Fruit fly (Drosophila melanogaster) whole organism, embryonic: Measurements from ENCODE around the gene CG10445.

Source experiments
- Abd-B ChIP-seq: fragments of 200-800 bp; sonication (Bioruptor generic); optimal IDR thresholded peaks from 2 replicates; lab custom pipeline; 2018; ENCODE audit warnings: missing biosample characterization, mild to moderate bottlenecking, missing genetic modification characterization, moderate library complexity
- Antp ChIP-seq: fragments of 200-800 bp; sonication (Bioruptor generic); optimal IDR thresholded peaks from 3 replicates; lab custom pipeline; 2016; ENCODE audit warnings: missing biosample characterization, missing genetic modification characterization
- Awh ChIP-seq: fragments of 200-800 bp; sonication (Bioruptor generic); IDR thresholded peaks from 2 replicates; pipeline ENCODE4, ENCODE4 v1.3.6; 2022; ENCODE audit warnings: missing biosample characterization, missing genetic modification characterization
- CG10321 ChIP-seq: fragments of 200-800 bp; sonication (Bioruptor generic); IDR thresholded peaks from 2 replicates; pipeline ENCODE4 v1.3.6; 2022; ENCODE audit warnings: missing biosample characterization, missing genetic modification characterization
- CG10366 ChIP-seq: fragments of 200-800 bp; sonication (Bioruptor generic); IDR thresholded peaks from 2 replicates; pipeline ENCODE4 v1.3.6; 2022; ENCODE audit warnings: missing biosample characterization, missing genetic modification characterization
- CG11695 ChIP-seq: fragments of 200-800 bp; sonication (Bioruptor generic); IDR thresholded peaks from 3 replicates; pipeline ENCODE4 v1.3.6; 2022; ENCODE audit warnings: missing biosample characterization, missing genetic modification characterization
- CG13296 ChIP-seq: fragments of 200-800 bp; sonication (Bioruptor generic); optimal IDR thresholded peaks from 3 replicates; lab custom pipeline; 2018; ENCODE audit warnings: missing biosample characterization, mild to moderate bottlenecking, missing genetic modification characterization
- CG15514 ChIP-seq: fragments of 200-800 bp; sonication (Bioruptor generic); optimal IDR thresholded peaks from 3 replicates; lab custom pipeline; 2017; ENCODE audit warnings: missing biosample characterization, missing genetic modification characterization, mild to moderate bottlenecking, moderate library complexity, missing genetic modification reagents
- CG17612 ChIP-seq: fragments of 200-800 bp; sonication (Bioruptor generic); IDR thresholded peaks from 2 replicates; pipeline ENCODE4 v1.3.6; 2022; ENCODE audit warnings: missing biosample characterization, missing genetic modification characterization
- CG42726 ChIP-seq: fragments of 200-800 bp; sonication (Bioruptor generic); IDR thresholded peaks from 2 replicates; pipeline ENCODE4 v1.3.6; 2022; ENCODE audit warnings: missing biosample characterization, missing genetic modification characterization; ENCODE audit not compliant: partially characterized antibody
- CG4360 ChIP-seq: fragments of 200-800 bp; sonication (Bioruptor generic); IDR thresholded peaks from 2 replicates; pipeline ENCODE4 v1.3.6; 2022; ENCODE audit warnings: missing biosample characterization, missing genetic modification characterization
- CG4707 ChIP-seq: fragments of 200-800 bp; sonication (Bioruptor generic); optimal IDR thresholded peaks from 2 replicates; lab custom pipeline; 2018; ENCODE audit warnings: missing biosample characterization, mild to moderate bottlenecking, missing genetic modification characterization, moderate library complexity
- CG5953 ChIP-seq: fragments of 200-800 bp; sonication (Bioruptor generic); IDR thresholded peaks from 2 replicates; pipeline ENCODE4 v1.3.6; 2022; ENCODE audit warnings: missing biosample characterization, missing genetic modification characterization
- CG6791 ChIP-seq: fragments of 200-800 bp; sonication (Bioruptor generic); IDR thresholded peaks from 3 replicates; pipeline ENCODE4 v1.3.6; 2022; ENCODE audit warnings: missing biosample characterization, missing genetic modification characterization; ENCODE audit not compliant: partially characterized antibody
- CG7987 ChIP-seq: fragments of 200-800 bp; sonication (Bioruptor generic); optimal IDR thresholded peaks from 2 replicates; lab custom pipeline; 2018; ENCODE audit warnings: missing biosample characterization, mild to moderate bottlenecking, missing genetic modification characterization, moderate library complexity
- CG8089 ChIP-seq: fragments of 200-800 bp; sonication (Bioruptor generic); optimal IDR thresholded peaks from 3 replicates; lab custom pipeline; 2016; ENCODE audit warnings: missing biosample characterization, missing genetic modification characterization
- Camta ChIP-seq: fragments of 200-800 bp; sonication (Bioruptor generic); optimal IDR thresholded peaks from 2 replicates; lab custom pipeline; 2016; ENCODE audit warnings: missing biosample characterization, missing genetic modification characterization
- CoRest ChIP-seq: fragments of 200-800 bp; sonication (Bioruptor generic); optimal IDR thresholded peaks from 3 replicates; lab custom pipeline; 2018; ENCODE audit warnings: missing biosample characterization, mild to moderate bottlenecking, missing genetic modification characterization, moderate library complexity
- E2f2 ChIP-seq: fragments of 200-800 bp; sonication (Bioruptor generic); IDR thresholded peaks from 2 replicates; pipeline ENCODE4 v1.3.6; 2022; ENCODE audit warnings: missing biosample characterization, missing genetic modification characterization
- Fer1 ChIP-seq: fragments of 200-800 bp; sonication (Bioruptor generic); optimal IDR thresholded peaks from 2 replicates; lab custom pipeline; 2017; ENCODE audit warnings: missing biosample characterization, mild to moderate bottlenecking, missing genetic modification characterization
- HLH54F ChIP-seq: fragments of 200-800 bp; sonication (Bioruptor generic); optimal IDR thresholded peaks from 3 replicates; lab custom pipeline; 2016; ENCODE audit warnings: missing biosample characterization, missing genetic modification characterization
- Hr3 ChIP-seq: fragments of 200-800 bp; sonication (Bioruptor generic); optimal IDR thresholded peaks from 3 replicates; lab custom pipeline; 2016; ENCODE audit warnings: missing biosample characterization, missing genetic modification characterization
- Hsf ChIP-seq: fragments of 200-800 bp; sonication (Bioruptor generic); optimal IDR thresholded peaks from 3 replicates; lab custom pipeline; 2016; ENCODE audit warnings: missing biosample characterization, missing genetic modification characterization
- MESR4 ChIP-seq: fragments of 200-800 bp; sonication (Bioruptor generic); optimal IDR thresholded peaks from 2 replicates; lab custom pipeline; 2018; ENCODE audit warnings: missing biosample characterization, mild to moderate bottlenecking, missing genetic modification characterization, moderate library complexity
- Max ChIP-seq: fragments of 200-800 bp; sonication (Bioruptor generic); optimal IDR thresholded peaks from 2 replicates; lab custom pipeline; 2016; ENCODE audit warnings: missing biosample characterization, mild to moderate bottlenecking, missing genetic modification characterization
- NC2β ChIP-seq: fragments of 200-800 bp; sonication (Bioruptor generic); optimal IDR thresholded peaks from 2 replicates; lab custom pipeline; 2016; ENCODE audit warnings: missing biosample characterization, missing genetic modification characterization
- PHDP ChIP-seq: fragments of 200-800 bp; sonication (Bioruptor generic); optimal IDR thresholded peaks from 3 replicates; lab custom pipeline; 2018; ENCODE audit warnings: missing biosample characterization, mild to moderate bottlenecking, missing genetic modification characterization, moderate library complexity
- Poxn ChIP-seq: fragments of 200-800 bp; sonication (Bioruptor generic); IDR thresholded peaks from 2 replicates; pipeline ENCODE4 v1.3.6; 2022; ENCODE audit warnings: missing biosample characterization, missing genetic modification characterization
- Sry-β ChIP-seq: fragments of 200-800 bp; sonication (Bioruptor generic); optimal IDR thresholded peaks from 2 replicates; lab custom pipeline; 2018; ENCODE audit warnings: missing biosample characterization, mild to moderate bottlenecking, missing genetic modification characterization, moderate library complexity
- Xrp1 ChIP-seq: fragments of 200-800 bp; sonication (Bioruptor generic); IDR thresholded peaks from 2 replicates; pipeline ENCODE4 v1.3.6; 2022; ENCODE audit warnings: missing biosample characterization, missing genetic modification characterization
- ac ChIP-seq: fragments of 200-800 bp; sonication (Bioruptor generic); optimal IDR thresholded peaks from 3 replicates; lab custom pipeline; 2017; ENCODE audit warnings: missing biosample characterization, mild to moderate bottlenecking, missing genetic modification characterization
- ara ChIP-seq: fragments of 200-800 bp; sonication (Bioruptor generic); IDR thresholded peaks from 2 replicates; pipeline ENCODE4 v1.3.6; 2022; ENCODE audit warnings: missing biosample characterization, missing genetic modification characterization
- az2 ChIP-seq: fragments of 200-800 bp; sonication (Bioruptor generic); optimal IDR thresholded peaks from 3 replicates; lab custom pipeline; 2016; ENCODE audit warnings: missing biosample characterization, missing genetic modification characterization
- cwo ChIP-seq: fragments of 200-800 bp; sonication (Bioruptor generic); optimal IDR thresholded peaks from 3 replicates; lab custom pipeline; 2017; ENCODE audit warnings: missing biosample characterization, missing genetic modification characterization, mild to moderate bottlenecking, moderate library complexity, missing genetic modification reagents
- disco-r ChIP-seq: fragments of 200-800 bp; sonication (Bioruptor generic); optimal IDR thresholded peaks from 2 replicates; lab custom pipeline; 2016; ENCODE audit warnings: missing biosample characterization, missing genetic modification characterization
- fru ChIP-seq: fragments of >200 bp; optimal IDR thresholded peaks from 2 replicates; lab custom pipeline; 2017
- ftz-f1 ChIP-seq: fragments of 200-800 bp; sonication (Bioruptor generic); optimal IDR thresholded peaks from 2 replicates; lab custom pipeline; 2016; ENCODE audit warnings: missing biosample characterization, missing genetic modification characterization
- gsb-n ChIP-seq: fragments of 200-800 bp; sonication (Bioruptor generic); optimal IDR thresholded peaks from 3 replicates; lab custom pipeline; 2018; ENCODE audit warnings: missing biosample characterization, mild to moderate bottlenecking, missing genetic modification characterization
- h ChIP-seq: fragments of >200 bp; optimal IDR thresholded peaks from 2 replicates; lab custom pipeline; 2017
- hb ChIP-seq: fragments of 200-800 bp; sonication (Bioruptor generic); IDR thresholded peaks from 3 replicates; pipeline ENCODE4 v1.3.6; 2022; ENCODE audit warnings: missing biosample characterization, missing genetic modification characterization; ENCODE audit not compliant: partially characterized antibody
- her ChIP-seq: fragments of 200-800 bp; sonication (Bioruptor generic); optimal IDR thresholded peaks from 2 replicates; lab custom pipeline; 2016; ENCODE audit warnings: missing biosample characterization, missing genetic modification characterization
- kah ChIP-seq: fragments of 200-800 bp; sonication (Bioruptor generic); optimal IDR thresholded peaks from 2 replicates; lab custom pipeline; 2018; ENCODE audit warnings: missing biosample characterization, mild to moderate bottlenecking, missing genetic modification characterization
- lab ChIP-seq: fragments of 200-800 bp; sonication (Bioruptor generic); optimal IDR thresholded peaks from 3 replicates; lab custom pipeline; 2017; ENCODE audit warnings: missing biosample characterization, missing genetic modification characterization, mild to moderate bottlenecking, moderate library complexity, missing genetic modification reagents
- lola ChIP-seq, 3 experiments: fragments of >200 bp in 2 of 3; fragments of 200-800 bp in 1 of 3; sonication (Bioruptor generic) in 1 of 3; optimal IDR thresholded peaks; 2 replicates each; lab custom pipeline; 2017 to 2019; ENCODE audit warnings: missing biosample characterization in 3 of 3, missing genetic modification characterization in 3 of 3, mild to moderate bottlenecking in 1 of 3, moderate library complexity in 1 of 3
- nau ChIP-seq: fragments of 200-800 bp; sonication (Bioruptor generic); optimal IDR thresholded peaks from 3 replicates; lab custom pipeline; 2017; ENCODE audit warnings: missing biosample characterization, mild to moderate bottlenecking, missing genetic modification characterization, missing genetic modification reagents
- pfk ChIP-seq: fragments of 200-800 bp; sonication (Bioruptor generic); optimal IDR thresholded peaks from 2 replicates; lab custom pipeline; 2018; ENCODE audit warnings: missing biosample characterization, mild to moderate bottlenecking, missing genetic modification characterization, moderate library complexity
- pho ChIP-seq: fragments of 200-800 bp; sonication (Bioruptor generic); optimal IDR thresholded peaks from 2 replicates; lab custom pipeline; 2016; ENCODE audit warnings: missing biosample characterization, missing genetic modification characterization
- pzg ChIP-seq: fragments of 200-800 bp; sonication (Bioruptor generic); optimal IDR thresholded peaks from 3 replicates; lab custom pipeline; 2018; ENCODE audit warnings: missing biosample characterization, mild to moderate bottlenecking, missing genetic modification characterization, moderate library complexity
- run ChIP-seq: fragments of 200-800 bp; sonication (Bioruptor generic); optimal IDR thresholded peaks from 3 replicates; lab custom pipeline; 2018; ENCODE audit warnings: missing biosample characterization, mild to moderate bottlenecking, missing genetic modification characterization
- stc ChIP-seq: fragments of 200-800 bp; sonication (Bioruptor generic); IDR thresholded peaks from 2 replicates; pipeline ENCODE4 v1.3.6; 2022; ENCODE audit warnings: missing biosample characterization, missing genetic modification characterization
- sug ChIP-seq: fragments of 200-800 bp; optimal IDR thresholded peaks from 2 replicates; lab custom pipeline; 2019; ENCODE audit warnings: missing biosample characterization, mild to moderate bottlenecking, missing genetic modification characterization, moderate library complexity
- tna ChIP-seq: fragments of 200-800 bp; sonication (Bioruptor generic); IDR thresholded peaks from 2 replicates; pipeline ENCODE4 v1.3.6; 2022; ENCODE audit warnings: missing biosample characterization, missing genetic modification characterization; ENCODE audit not compliant: partially characterized antibody
- usp ChIP-seq: fragments of >200 bp; optimal IDR thresholded peaks from 2 replicates; lab custom pipeline; 2017; ENCODE audit warnings: missing biosample characterization, missing genetic modification characterization
- z ChIP-seq: fragments of 200-800 bp; sonication (Bioruptor generic); IDR thresholded peaks from 3 replicates; pipeline ENCODE4 v1.3.6; 2022; ENCODE audit warnings: missing biosample characterization, missing genetic modification characterization

Gene CG10445

DNA sequence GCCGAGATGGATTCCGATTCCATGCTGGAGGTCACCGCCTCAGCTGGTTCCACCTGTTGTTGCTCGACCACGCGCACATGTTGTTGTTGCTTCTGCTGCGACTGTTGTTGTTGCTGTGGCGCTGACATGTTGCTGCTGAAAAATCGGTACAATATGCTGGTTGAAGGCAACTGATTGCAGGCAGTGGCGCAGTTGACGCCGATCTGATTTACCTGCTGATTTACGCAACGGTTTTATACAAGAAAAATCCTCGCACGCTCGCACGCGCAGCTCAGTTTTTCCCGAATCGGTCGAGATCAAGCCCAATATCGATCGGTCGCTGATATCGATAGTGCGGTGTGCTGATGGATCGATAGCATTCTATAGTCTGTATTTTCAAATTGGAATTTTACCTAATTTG, 8.6 kb downstream of the CG10445 start, which contains the start of gene Prat (continued):
- TF ChIP-seq Poxn (GFP tag; lab: Robert Waterston, UW) = no peak
- TF ChIP-seq CG5953 = no peak
- no peak for TF ChIP-seq Hsf
- no peak for TF ChIP-seq az2 (GFP tag; lab: Kevin White, UChicago)
- TF ChIP-seq CG4707 = no peak
- peak; percentile 92 for TF ChIP-seq MESR4 (GFP tag; lab: Kevin White, UChicago)
- no peak for TF ChIP-seq Hr3 (GFP tag; lab: Kevin White, UChicago)
- peak; percentile 96 for TF ChIP-seq CG4360
- TF ChIP-seq h (lab: Kevin White, UChicago) = no peak
- no peak for TF ChIP-seq fru (lab: Kevin White, UChicago)
- TF ChIP-seq hb (GFP tag; lab: Robert Waterston, UW) = peak; percentile 47; the same call in 2 of the 3 replicates
- TF ChIP-seq CG10366 = no peak
- TF ChIP-seq lab (GFP tag; lab: Kevin White, UChicago) = no peak
- no peak for TF ChIP-seq her
- TF ChIP-seq CG8089 = no peak
- peak; percentile 30 for TF ChIP-seq Fer1 (GFP tag; lab: Kevin White, UChicago)
- no peak for TF ChIP-seq NC2β (GFP tag; lab: Kevin White, UChicago)
- TF ChIP-seq z (GFP tag; lab: Robert Waterston, UW) = no peak
- peak; percentile 11 for TF ChIP-seq sug
- TF ChIP-seq stc = no peak
- no peak for TF ChIP-seq pho (GFP tag; lab: Kevin White, UChicago)
- no peak for TF ChIP-seq ara
- no peak for TF ChIP-seq CG7987 (GFP tag; lab: Kevin White, UChicago)
- TF ChIP-seq CG10321 (GFP tag; lab: Robert Waterston, UW) = no peak
- TF ChIP-seq Sry-β = no peak
- TF ChIP-seq cwo (GFP tag; lab: Kevin White, UChicago) = no peak
- TF ChIP-seq E2f2 (GFP tag; lab: Robert Waterston, UW) = peak; percentile 74
- TF ChIP-seq CG15514 (GFP tag; lab: Kevin White, UChicago) = peak; percentile 40
- no peak for TF ChIP-seq pfk (GFP tag; lab: Kevin White, UChicago)
- TF ChIP-seq lola (GFP tag; optimal IDR thresholded peaks at IDR 0.05; lab: Kevin White, UChicago) = no peak
- no peak for TF ChIP-seq CG11695 (GFP tag; lab: Robert Waterston, UW)
- TF ChIP-seq ac (GFP tag; lab: Kevin White, UChicago) = no peak
- no peak for TF ChIP-seq Xrp1 (GFP tag; lab: Robert Waterston, UW)
- TF ChIP-seq Max (GFP tag; lab: Kevin White, UChicago) = peak; percentile 63
- no peak for TF ChIP-seq HLH54F (GFP tag; lab: Kevin White, UChicago)
- TF ChIP-seq Camta (GFP tag; lab: Kevin White, UChicago) = no peak
- no peak for TF ChIP-seq nau (GFP tag; lab: Kevin White, UChicago)
- peak; percentile 97 for TF ChIP-seq kah
- TF ChIP-seq disco-r (GFP tag; lab: Kevin White, UChicago) = no peak
- TF ChIP-seq CoRest (tag; lab: Kevin White, UChicago) = peak; percentile 9
- no peak for TF ChIP-seq usp
- TF ChIP-seq PHDP (tag; lab: Kevin White, UChicago) = no peak

DNA sequence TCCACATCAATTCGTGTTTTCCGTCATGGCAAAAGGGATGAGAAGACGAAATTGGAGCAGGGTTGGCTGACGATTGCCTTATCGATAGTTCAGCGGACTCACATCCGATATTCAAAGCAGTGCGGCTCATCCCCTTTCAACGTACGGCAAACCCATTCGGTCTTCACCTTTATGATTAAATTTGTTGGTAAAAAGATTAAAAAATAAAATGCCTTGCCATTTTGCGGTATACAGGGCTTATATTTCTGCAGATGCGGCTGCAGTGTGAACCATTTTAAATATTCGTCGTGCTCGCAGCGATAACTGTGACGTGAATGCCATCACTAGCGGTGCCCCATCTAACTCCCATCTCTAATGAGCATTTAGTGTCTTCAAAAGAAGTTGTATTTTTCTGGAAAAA, 12.8 kb downstream of the CG10445 start, which contains the start of the genes Taf7 and EMC1:
Taf7 (plus strand) TSS at position 23 of the 400 bp plus-strand sequence.
EMC1 (minus strand) TSS at position 53 of the 400 bp plus-strand sequence.
- TF ChIP-seq CG42726 (GFP tag; lab: Robert Waterston, UW) (peak; percentile 85), gsb-n (no peak), tna (peak; percentile 77; the same call in 1 of the 2 replicates), pzg (peak; percentile 83), Antp (GFP tag; lab: Kevin White, UChicago) (peak; percentile 51), CG13296 (no peak), CG6791 (GFP tag; lab: Robert Waterston, UW) (peak; percentile 91), ftz-f1 (GFP tag; lab: Kevin White, UChicago) (peak; percentile 20), CG17612 (GFP tag; lab: Robert Waterston, UW) (no peak), Awh (GFP tag; lab: Robert Waterston, UW) (no peak), run (no peak), Abd-B (GFP tag; lab: Kevin White, UChicago) (no peak)
